Worm (Caenorhabditis elegans): Measurements from ENCODE around the gene mdt-27.

The mdt-27 gene

DNA sequence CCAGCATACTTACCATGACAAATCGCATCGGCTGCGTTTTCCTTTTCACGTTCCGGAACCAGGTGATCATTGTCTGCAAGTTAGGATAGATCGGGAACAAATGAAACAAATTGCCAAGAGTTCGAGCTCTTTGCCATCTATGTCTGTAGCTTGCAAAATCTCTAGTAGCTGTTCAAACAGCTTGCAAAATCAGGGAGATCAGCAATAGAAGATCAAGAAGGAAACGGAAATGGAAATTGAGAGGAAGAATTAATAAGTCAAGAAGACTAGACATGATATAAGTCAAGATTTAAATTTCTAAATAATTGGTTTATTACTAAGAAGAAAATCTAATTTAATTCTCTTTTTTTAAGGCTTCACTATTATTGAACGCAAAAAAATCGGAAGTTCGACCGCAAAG lies 18.8 kb upstream of the mdt-27 start, which contains the start of gene F07C3.3:
F07C3.3 (minus strand) TSS at position 101 of the 400 bp plus-strand sequence.
- TF ChIP-seq ets-5 (GFP tag; IDR thresholded peaks at IDR 0.05), result no peak
- TF ChIP-seq unc-86 (tag; optimal IDR thresholded peaks at IDR 0.05), result no peak
- TF ChIP-seq nhr-47 (tag; optimal IDR thresholded peaks at IDR 0.05), result no peak
- TF ChIP-seq aly-2 (tag; optimal IDR thresholded peaks at IDR 0.05), result no peak
- no peak for TF ChIP-seq alr-1 (tag; optimal IDR thresholded peaks at IDR 0.05; ENCODE audit: borderline replicate concordance)
- no peak for TF ChIP-seq skn-1 (tag; optimal IDR thresholded peaks at IDR 0.05)
- TF ChIP-seq tbx-2 (tag; optimal IDR thresholded peaks at IDR 0.05), result no peak
- TF ChIP-seq tlp-1 (tag; optimal IDR thresholded peaks at IDR 0.05), result no peak
- no peak for TF ChIP-seq ces-1 (GFP tag; optimal IDR thresholded peaks at IDR 0.05)
- no peak for TF ChIP-seq C34B4.2 (tag; optimal IDR thresholded peaks at IDR 0.05)
- no peak for TF ChIP-seq pqm-1 (tag; optimal IDR thresholded peaks at IDR 0.05)
- TF ChIP-seq ceh-82 (tag; optimal IDR thresholded peaks at IDR 0.05), result no peak
- no peak for TF ChIP-seq jun-1 (tag; optimal IDR thresholded peaks at IDR 0.05)
- TF ChIP-seq elt-3 (tag; optimal IDR thresholded peaks at IDR 0.05), result no peak
- no peak for TF ChIP-seq Y116A8C.19 (tag; optimal IDR thresholded peaks at IDR 0.05; ENCODE audit: borderline replicate concordance)

ce11 chrV:9225675-9226144 lies 12.3 kb upstream of the mdt-27 start, which contains the start of gene F07C3.2:
Gene F07C3.2, plus strand, starts transcription at chrV:9226094.
- peak; percentile 84 for TF ChIP-seq lin-14 (GFP tag; optimal IDR thresholded peaks at IDR 0.05)
- no peak for TF ChIP-seq zag-1 (tag; optimal IDR thresholded peaks at IDR 0.05)
- no peak for TF ChIP-seq mep-1 (tag; optimal IDR thresholded peaks at IDR 0.05)
- TF ChIP-seq ama-1 (optimal IDR thresholded peaks at IDR 0.05), result no peak
- no peak for TF ChIP-seq tbx-2 (tag; optimal IDR thresholded peaks at IDR 0.05)
- TF ChIP-seq ets-5 (GFP tag; IDR thresholded peaks at IDR 0.05), result no peak
- TF ChIP-seq swsn-7 (tag; optimal IDR thresholded peaks at IDR 0.05), result no peak
- TF ChIP-seq unc-130 (tag; optimal IDR thresholded peaks at IDR 0.05), result no peak
- TF ChIP-seq nhr-71 (tag; optimal IDR thresholded peaks at IDR 0.05), result no peak
- TF ChIP-seq ceh-82 (tag; optimal IDR thresholded peaks at IDR 0.05), result peak in 1 of 3 experiments; percentile 22
- TF ChIP-seq aha-1 (tag; optimal IDR thresholded peaks at IDR 0.05), result no peak
- no peak for TF ChIP-seq zip-4 (GFP tag; optimal IDR thresholded peaks at IDR 0.05)
- TF ChIP-seq dpl-1 (GFP tag; optimal IDR thresholded peaks at IDR 0.05), result no peak
- TF ChIP-seq pag-3 (tag; optimal IDR thresholded peaks at IDR 0.05; ENCODE audit: borderline replicate concordance, insufficient read depth), result no peak
- TF ChIP-seq hlh-4 (tag; optimal IDR thresholded peaks at IDR 0.05), result no peak
- TF ChIP-seq nhr-237 (tag; optimal IDR thresholded peaks at IDR 0.05), result no peak
- no peak for TF ChIP-seq mef-2 (tag; optimal IDR thresholded peaks at IDR 0.05)
- TF ChIP-seq unc-62 (GFP tag; optimal IDR thresholded peaks at IDR 0.05), result no peak
- TF ChIP-seq efl-1 (optimal IDR thresholded peaks at IDR 0.05), result no peak
- peak in 1 of 2 experiments; percentile 50 for TF ChIP-seq efl-1 (GFP tag; optimal IDR thresholded peaks at IDR 0.05 in 1 of 2)
- TF ChIP-seq jun-1 (tag; optimal IDR thresholded peaks at IDR 0.05), result no peak
- no peak for TF ChIP-seq alr-1 (tag; optimal IDR thresholded peaks at IDR 0.05; ENCODE audit: borderline replicate concordance)
- no peak for TF ChIP-seq pax-3 (tag; optimal IDR thresholded peaks at IDR 0.05)
- no peak for TF ChIP-seq rnt-1 (tag; optimal IDR thresholded peaks at IDR 0.05)
- TF ChIP-seq fkh-4 (tag; optimal IDR thresholded peaks at IDR 0.05; ENCODE audit: borderline replicate concordance), result no peak
- TF ChIP-seq C04F5.9 (tag; optimal IDR thresholded peaks at IDR 0.05), result no peak
- no peak for TF ChIP-seq nhr-19 (GFP tag; conservative IDR thresholded peaks at IDR 0.05)

DNA sequence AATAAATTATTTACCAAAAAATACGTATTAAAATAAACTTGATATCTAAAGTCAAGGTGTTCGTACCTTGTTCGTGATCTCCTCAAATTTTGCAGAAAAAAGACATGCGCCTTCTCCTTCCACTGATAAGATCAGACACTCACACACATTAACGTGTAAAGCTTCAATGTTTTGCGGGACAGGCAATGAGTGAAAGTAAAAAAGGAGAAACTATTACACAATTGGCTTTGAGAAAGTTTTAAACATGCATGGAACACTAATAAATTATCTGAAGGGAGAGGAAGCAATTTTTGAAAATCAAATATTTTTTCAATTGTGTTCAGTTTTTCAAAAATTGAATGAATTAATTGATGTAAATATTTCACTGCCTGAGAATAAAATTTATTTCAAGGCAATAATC lies 11.5 kb upstream of the mdt-27 start:
- TF ChIP-seq C04F5.9 (tag; optimal IDR thresholded peaks at IDR 0.05) (no peak), ets-5 (GFP tag; IDR thresholded peaks at IDR 0.05) (no peak), unc-86 (tag; optimal IDR thresholded peaks at IDR 0.05) (no peak), pag-3 (tag; optimal IDR thresholded peaks at IDR 0.05; ENCODE audit: borderline replicate concordance, insufficient read depth) (no peak), blmp-1 (tag; optimal IDR thresholded peaks at IDR 0.05) (peak; percentile 90)
